Fruit fly (Drosophila melanogaster): ENCODE data around the gene CG43773.

Gene CG43773

DNA sequence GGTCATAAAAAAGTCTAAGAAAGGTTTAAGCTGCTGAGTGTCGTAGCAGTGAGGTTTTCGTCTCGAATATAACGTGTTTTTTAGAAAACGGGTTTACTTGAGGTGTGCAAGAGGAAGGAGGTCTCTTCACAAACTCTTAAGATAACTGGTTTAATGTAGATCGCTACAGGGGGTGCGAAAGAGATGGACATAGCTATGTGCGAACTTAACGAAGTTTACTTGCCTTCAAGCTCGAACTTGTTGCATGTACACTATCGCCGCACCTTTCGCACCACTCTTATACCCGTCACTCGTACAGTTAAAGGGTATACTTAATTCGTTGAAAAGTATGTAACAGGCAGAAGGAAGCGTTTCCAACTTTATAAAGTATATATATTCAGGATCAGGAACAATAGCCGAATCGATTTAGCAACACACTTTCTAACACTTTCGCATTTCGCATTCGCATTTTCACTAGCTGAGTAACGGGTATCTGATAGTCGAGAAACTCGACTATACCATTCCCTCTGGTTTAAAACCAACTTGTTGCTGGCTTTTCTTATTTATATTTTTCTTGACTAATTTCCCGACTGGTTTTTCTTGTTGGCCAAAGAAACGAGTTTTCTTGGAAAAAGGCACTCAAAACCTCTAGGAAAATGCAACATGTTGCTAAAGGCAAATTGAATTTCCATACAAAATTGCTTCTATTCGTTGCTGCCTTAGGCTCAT is 22.9 kb downstream of the CG43773 start (continued):
- TF ChIP-seq emc (GFP tag; optimal IDR thresholded peaks at IDR 0.05) = peak; percentile 15
- TF ChIP-seq CG32767 (GFP tag; IDR thresholded peaks at IDR 0.05) = peak; percentile 80; the same call in 1 of the 2 replicates
- TF ChIP-seq seq (GFP tag; IDR thresholded peaks at IDR 0.05) = peak; percentile 86
- peak; percentile 96 for TF ChIP-seq Ets65A (GFP tag)
- TF ChIP-seq CG34376 (GFP tag; optimal IDR thresholded peaks at IDR 0.05) = no peak
- peak; percentile 98 for TF ChIP-seq HLH4C (GFP tag; IDR thresholded peaks at IDR 0.05; ENCODE audit: partially characterized antibody)
- 0 out of 2 replicates have a peak, but pooled peaks have one; percentile 49 for TF ChIP-seq Lim3 (GFP tag; IDR thresholded peaks at IDR 0.05)
- peak; percentile 5 for TF ChIP-seq maf-S (GFP tag; optimal IDR thresholded peaks at IDR 0.05)
- no peak for TF ChIP-seq cg (GFP tag; optimal IDR thresholded peaks at IDR 0.05)
- TF ChIP-seq Hr78 (GFP tag; optimal IDR thresholded peaks at IDR 0.05) = no peak
- TF ChIP-seq trh (GFP tag; optimal IDR thresholded peaks at IDR 0.05) = peak; percentile 24
- TF ChIP-seq CG11093 (GFP tag; IDR thresholded peaks at IDR 0.05) = peak; percentile 84
- TF ChIP-seq E2f1 (GFP tag; IDR thresholded peaks at IDR 0.05) = peak; percentile 88
- TF ChIP-seq Meics (GFP tag; optimal IDR thresholded peaks at IDR 0.05) = peak; percentile 71
- TF ChIP-seq Sry-δ (GFP tag; optimal IDR thresholded peaks at IDR 0.05) = peak; percentile 27
- peak; percentile 86 to 92 for TF ChIP-seq bsh (GFP tag; optimal IDR thresholded peaks at IDR 0.05)
- no peak; the same call in 1 of the 2 replicates for TF ChIP-seq sisA (GFP tag; IDR thresholded peaks at IDR 0.05)
- TF ChIP-seq fd3F (GFP tag; optimal IDR thresholded peaks at IDR 0.05) = peak; percentile 49
- peak; percentile 95 for TF ChIP-seq vvl (GFP tag; IDR thresholded peaks at IDR 0.05)
- peak; percentile 61 for TF ChIP-seq CG17802 (tag; optimal IDR thresholded peaks at IDR 0.05)
- no peak for TF ChIP-seq CG9797 (GFP tag; optimal IDR thresholded peaks at IDR 0.05)
- TF ChIP-seq CG32532 (GFP tag; IDR thresholded peaks at IDR 0.05) = peak; percentile 83
- TF ChIP-seq sob (GFP tag; IDR thresholded peaks at IDR 0.05) = peak; percentile 79
- peak; percentile 80 for TF ChIP-seq shn (GFP tag; optimal IDR thresholded peaks at IDR 0.05)
- TF ChIP-seq tup (GFP tag; optimal IDR thresholded peaks at IDR 0.05) = peak; percentile 69
- TF ChIP-seq Taf1 (GFP tag; IDR thresholded peaks at IDR 0.05) = peak; percentile 21; the same call in 1 of the 2 replicates
- TF ChIP-seq dan (GFP tag; IDR thresholded peaks at IDR 0.05) = no peak
- peak; percentile 89 for TF ChIP-seq CG17359 (tag; optimal IDR thresholded peaks at IDR 0.05)
- TF ChIP-seq CG1529 (GFP tag; optimal IDR thresholded peaks at IDR 0.05) = peak; percentile 79
- peak; percentile 90 for TF ChIP-seq dmrt99B (tag; optimal IDR thresholded peaks at IDR 0.05)
- peak; percentile 94 for TF ChIP-seq CG7963 (GFP tag; IDR thresholded peaks at IDR 0.05; ENCODE audit: partially characterized antibody)
- TF ChIP-seq gt (GFP tag; IDR thresholded peaks at IDR 0.05) = peak; percentile 55; the same call in 1 of the 2 replicates
- TF ChIP-seq wek (GFP tag; optimal IDR thresholded peaks at IDR 0.05) = peak; percentile 36
- TF ChIP-seq kah (GFP tag; optimal IDR thresholded peaks at IDR 0.05) = peak; percentile 54
- TF ChIP-seq CG7987 (GFP tag; optimal IDR thresholded peaks at IDR 0.05) = peak; percentile 37
- no peak for TF ChIP-seq CG2129 (GFP tag; IDR thresholded peaks at IDR 0.05; ENCODE audit: partially characterized antibody)
- TF ChIP-seq CG10959 (GFP tag; IDR thresholded peaks at IDR 0.05) = peak; percentile 85
- peak; percentile 76 for TF ChIP-seq CG11695 (GFP tag; IDR thresholded peaks at IDR 0.05)
- peak; percentile 36; the same call in 1 of the 2 replicates for TF ChIP-seq MBD-R2 (GFP tag; IDR thresholded peaks at IDR 0.05)
- TF ChIP-seq CG6813 (GFP tag; optimal IDR thresholded peaks at IDR 0.05) = peak; percentile 76
- peak; percentile 75 for TF ChIP-seq lab (GFP tag; optimal IDR thresholded peaks at IDR 0.05)
- TF ChIP-seq chinmo (GFP tag; IDR thresholded peaks at IDR 0.05; ENCODE audit: partially characterized antibody) = 0 out of 4 replicates have a peak, but pooled peaks have one; percentile 62
- TF ChIP-seq CG4854 (GFP tag; optimal IDR thresholded peaks at IDR 0.05) = peak; percentile 75
- peak; percentile 69 for TF ChIP-seq Scr (GFP tag; IDR thresholded peaks at IDR 0.05; ENCODE audit: partially characterized antibody)
- TF ChIP-seq Dll (GFP tag; IDR thresholded peaks at IDR 0.05; ENCODE audit: partially characterized antibody) = peak; percentile 45; the same call in 1 of the 4 replicates
- peak; percentile 77 for TF ChIP-seq Asciz (GFP tag; optimal IDR thresholded peaks at IDR 0.05)
- TF ChIP-seq CG1647 (GFP tag; optimal IDR thresholded peaks at IDR 0.05) = peak; percentile 77
- peak; percentile 50 for TF ChIP-seq caup (GFP tag; optimal IDR thresholded peaks at IDR 0.05; ENCODE audit: severe bottlenecking)

Data from whole organism, embryonic.